Fruit fly (Drosophila melanogaster): Measurements from ENCODE around the gene Cpr30F.

DNA sequence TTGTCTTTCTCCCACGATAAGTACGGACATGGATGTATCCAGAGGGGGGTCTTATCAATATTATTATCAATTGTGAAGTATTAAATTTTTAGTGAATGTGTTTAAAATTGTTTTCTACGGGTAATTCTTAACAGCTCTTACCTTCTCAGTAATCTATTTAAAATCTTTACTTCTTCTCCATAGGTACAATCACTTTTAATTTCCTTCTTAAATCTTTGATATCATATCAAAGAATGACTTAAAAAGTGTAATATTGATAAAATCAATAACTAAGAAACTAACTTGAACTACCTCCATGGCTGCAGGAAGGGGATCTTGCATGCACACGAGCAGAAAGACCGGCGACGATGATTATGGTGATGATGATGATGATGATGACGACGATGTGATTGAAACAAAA is 49.6 kb upstream of the Cpr30F start:
- TF ChIP-seq svp (GFP tag) = peak; percentile 92
- TF ChIP-seq Sox102F (GFP tag; optimal IDR thresholded peaks at IDR 0.05) = peak; percentile 68
- no peak for TF ChIP-seq CG8119 (GFP tag; IDR thresholded peaks at IDR 0.05)
- no peak for TF ChIP-seq eg (GFP tag; IDR thresholded peaks at IDR 0.05)
- TF ChIP-seq spab (GFP tag; optimal IDR thresholded peaks at IDR 0.05) = peak; percentile 59

Measured in whole organism, prepupa.